Worm (Caenorhabditis elegans) whole organism, L2 larva: Measurements from ENCODE around the gene ZC455.1.

Experiments
- C34F6.9 ChIP-seq: fragments of 150-350 bp; optimal IDR thresholded peaks from 2 replicates; lab custom pipeline; 2014; ENCODE audit warnings: missing biosample characterization, missing genetic modification characterization
- nhr-25 ChIP-seq: fragments of 150-350 bp; sonication (generic microtip); optimal IDR thresholded peaks from 3 replicates; lab custom pipeline; 2014; ENCODE audit warnings: missing biosample characterization, missing genetic modification characterization

ce11 chrV:12811126-12811525 is 37.8 kb downstream of the ZC455.1 start, which contains the start of gene ZC443.2:
- TF ChIP-seq C34F6.9 (tag; lab: Kevin White, UChicago): no peak
- no peak for TF ChIP-seq nhr-25 (tag; lab: Kevin White, UChicago)
